Worm (Caenorhabditis elegans) whole organism, young adult: ENCODE data around the gene nspa-2.
"Not testable (repeated sequence)": the region's sequence is repeated elsewhere in the genome, so short reads cannot be mapped to it uniquely, and the experiment has no call there.

ENCODE experiments used
- ceh-100 ChIP-seq: fragments of 200-800 bp; sonication (Bioruptor generic); IDR thresholded peaks from 2 replicates; pipeline ENCODE4 v1.3.6; 2022; ENCODE audit warnings: missing genetic modification reagents, missing genetic modification characterization, missing compliant biosample characterization
- mxl-1 ChIP-seq: sonication (generic microtip); optimal IDR thresholded peaks from 2 replicates; lab custom pipeline; 2016; ENCODE audit warnings: missing genetic modification characterization, missing compliant biosample characterization

ce11 chrV:14876724-14877123, 14.2 kb upstream of the nspa-2 start, which contains the start of gene ZC412.10:
- TF ChIP-seq ceh-100; mxl-1 (tag; lab: Kevin White, UChicago): not testable (repeated sequence)
